Fruit fly (Drosophila melanogaster) Kc167 (cell line): ENCODE results near the gene Sirt2.

Experiments used
- Myc ChIP-seq: fragments of >200 bp; optimal IDR thresholded peaks from 2 replicates; lab custom pipeline; 2017; ENCODE audit warnings: missing external identifiers
- Sin3A ChIP-seq: fragments of >200 bp; optimal IDR thresholded peaks from 2 replicates; lab custom pipeline; 2018; ENCODE audit warnings: missing external identifiers
- h ChIP-seq: fragments of >200 bp; optimal IDR thresholded peaks from 3 replicates; lab custom pipeline; 2018; ENCODE audit warnings: missing external identifiers
- insv ChIP-seq: fragments of >200 bp; optimal IDR thresholded peaks from 3 replicates; lab custom pipeline; 2018; ENCODE audit warnings: missing external identifiers
- psq ChIP-seq: fragments of >200 bp; optimal IDR thresholded peaks from 2 replicates; lab custom pipeline; 2017; ENCODE audit warnings: missing external identifiers
- ttk ChIP-seq: sonication (Bioruptor generic); optimal IDR thresholded peaks from 2 replicates; lab custom pipeline; 2017; ENCODE audit warnings: missing external identifiers

The Sirt2 gene

dm6 chr3R:20291106-20291505 is 37.2 kb upstream of the Sirt2 start:
- TF ChIP-seq h (no peak), insv (lab: Kevin White, UChicago) (no peak), ttk (no peak), Myc (lab: Kevin White, UChicago) (no peak), Sin3A (lab: Kevin White, UChicago) (no peak), psq (lab: Kevin White, UChicago) (no peak)

DNA sequence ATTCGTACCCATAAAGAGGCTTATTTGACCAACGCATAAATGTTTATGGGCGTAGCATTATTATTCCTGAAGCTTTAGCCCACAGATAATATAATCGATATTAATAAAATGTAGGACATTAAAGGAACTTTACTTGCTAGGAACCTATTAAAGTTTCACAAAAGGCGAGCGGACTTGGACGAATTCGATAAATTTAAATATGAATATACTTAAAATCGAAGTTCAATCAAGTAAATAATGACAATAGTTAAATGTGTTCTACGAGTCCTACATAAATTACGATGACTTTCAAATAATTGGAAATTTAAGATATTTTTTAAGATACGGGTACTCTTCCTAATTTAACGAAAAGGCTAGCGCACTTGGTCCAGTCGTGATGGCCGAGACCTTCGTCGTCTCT is 36.7 kb upstream of the Sirt2 start:
- TF ChIP-seq Sin3A (lab: Kevin White, UChicago) (no peak), psq (lab: Kevin White, UChicago) (no peak), Myc (lab: Kevin White, UChicago) (no peak), ttk (no peak), insv (lab: Kevin White, UChicago) (no peak), h (no peak)

- TF ChIP-seq Myc (lab: Kevin White, UChicago) (no peak), Sin3A (lab: Kevin White, UChicago) (no peak), insv (lab: Kevin White, UChicago) (no peak), psq (lab: Kevin White, UChicago) (no peak), h (no peak), ttk (no peak)
Observed at dm6 chr3R:20292030-20292879, 36.0 kb upstream of the Sirt2 start.

- no peak for TF ChIP-seq insv (lab: Kevin White, UChicago)
- TF ChIP-seq ttk = no peak
- TF ChIP-seq h = no peak
- TF ChIP-seq Myc (lab: Kevin White, UChicago) = no peak
- no peak for TF ChIP-seq psq (lab: Kevin White, UChicago)
- no peak for TF ChIP-seq Sin3A (lab: Kevin White, UChicago)
Observed at dm6 chr3R:20292880-20293491, 35.3 kb upstream of the Sirt2 start.

DNA sequence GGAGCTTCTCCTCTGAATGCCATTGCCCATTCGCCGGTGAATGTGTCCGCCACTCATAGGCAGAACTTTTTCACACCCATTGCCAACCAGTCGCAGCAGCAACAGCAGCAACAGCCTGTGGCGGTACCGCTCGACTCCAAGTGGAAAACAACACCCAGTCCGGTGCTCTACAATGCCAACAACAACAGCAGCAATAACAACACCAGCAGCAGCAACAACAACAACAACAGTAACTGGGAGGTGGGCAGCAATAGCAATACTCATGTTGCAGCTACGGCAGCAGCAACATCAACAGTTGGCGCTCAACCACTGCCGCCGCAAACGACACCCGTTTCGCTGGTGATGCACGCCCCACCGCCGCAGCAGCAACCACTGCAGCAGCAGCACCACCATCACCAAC is 34.6 kb upstream of the Sirt2 start:
- TF ChIP-seq ttk = no peak
- TF ChIP-seq insv (lab: Kevin White, UChicago) = no peak
- no peak for TF ChIP-seq Sin3A (lab: Kevin White, UChicago)
- no peak for TF ChIP-seq Myc (lab: Kevin White, UChicago)
- no peak for TF ChIP-seq psq (lab: Kevin White, UChicago)
- no peak for TF ChIP-seq h

dm6 chr3R:20304877-20305276 is 23.4 kb upstream of the Sirt2 start, which contains the start of gene CG4367:
CG4367 (minus strand) TSS chr3R:20304977.
- TF ChIP-seq Myc (lab: Kevin White, UChicago) (no peak), psq (lab: Kevin White, UChicago) (no peak), ttk (no peak), h (no peak), Sin3A (lab: Kevin White, UChicago) (no peak), insv (lab: Kevin White, UChicago) (no peak)

dm6 chr3R:20305852-20306251 is 22.4 kb upstream of the Sirt2 start:
- no peak for TF ChIP-seq ttk
- no peak for TF ChIP-seq h
- TF ChIP-seq insv (lab: Kevin White, UChicago) = no peak
- TF ChIP-seq Sin3A (lab: Kevin White, UChicago) = no peak

DNA sequence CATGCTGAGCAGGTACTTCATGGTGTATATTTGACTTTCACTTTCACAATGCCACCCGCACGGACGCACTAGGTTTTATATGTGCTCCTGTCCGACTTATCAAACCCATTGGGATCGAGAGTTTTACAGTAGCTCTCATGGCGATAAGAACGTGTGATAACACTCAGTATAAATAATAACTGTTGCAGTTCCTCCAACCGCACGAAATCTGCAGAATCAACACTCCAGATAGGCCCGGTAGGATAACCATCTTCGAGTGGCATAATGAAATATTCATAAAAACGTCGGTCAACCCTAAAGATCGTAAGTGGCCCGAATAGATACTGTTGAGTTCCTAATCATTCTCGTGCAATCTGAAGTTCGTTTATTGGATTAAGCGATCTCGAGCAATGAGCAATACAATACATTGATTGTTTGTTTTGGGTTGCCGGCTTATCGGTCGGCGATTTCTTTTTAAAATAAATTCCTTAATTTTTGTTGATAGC is 20.7 kb upstream of the Sirt2 start, which contains the start of gene CG4362:
Gene CG4362 (minus strand): TSS at position 51 of the 485 bp plus-strand sequence.
- TF ChIP-seq insv (lab: Kevin White, UChicago) = no peak
- no peak for TF ChIP-seq Sin3A (lab: Kevin White, UChicago)
- no peak for TF ChIP-seq h

DNA sequence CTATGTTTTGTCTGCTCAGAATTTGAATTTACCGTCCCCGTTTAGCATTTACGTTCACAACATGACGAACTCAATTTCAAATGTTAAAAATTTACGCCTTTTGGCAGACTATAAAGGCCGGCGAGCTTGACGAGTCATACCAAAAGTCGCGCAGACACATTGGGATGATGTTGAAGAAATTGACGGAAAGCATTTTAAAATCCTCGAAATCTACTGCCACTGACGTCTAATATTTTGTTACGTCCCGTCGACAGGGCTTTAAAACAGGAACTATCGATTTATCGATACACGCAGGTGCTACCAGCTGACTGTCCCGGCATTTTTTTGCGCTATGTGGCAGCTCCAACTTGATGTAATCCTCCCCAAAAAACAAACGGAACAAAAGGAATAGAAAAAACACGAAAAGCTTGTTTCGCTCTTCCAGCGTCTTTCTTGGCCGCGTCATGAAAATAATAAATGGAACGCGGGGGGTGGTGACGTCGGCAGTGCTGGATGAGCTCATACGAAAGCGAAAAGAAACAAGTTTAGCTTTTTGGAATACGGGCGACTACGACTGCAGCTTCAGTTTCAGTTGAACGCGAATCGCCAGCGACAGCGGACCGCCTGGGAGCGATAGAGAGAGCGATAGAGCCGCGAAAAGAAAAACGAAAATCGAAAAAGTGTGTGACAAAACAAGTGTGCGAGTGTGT is 19.1 kb upstream of the Sirt2 start, which contains the start of gene Orp8:
Gene Orp8 (plus strand): TSS at position 373 of the 689 bp plus-strand sequence.
- TF ChIP-seq h = no peak
- TF ChIP-seq ttk = no peak
- no peak for TF ChIP-seq psq (lab: Kevin White, UChicago)
- no peak for TF ChIP-seq insv (lab: Kevin White, UChicago)
- no peak for TF ChIP-seq Sin3A (lab: Kevin White, UChicago)
- no peak for TF ChIP-seq Myc (lab: Kevin White, UChicago)

- TF ChIP-seq ttk = no peak
- no peak for TF ChIP-seq psq (lab: Kevin White, UChicago)
- no peak for TF ChIP-seq Myc (lab: Kevin White, UChicago)
- no peak for TF ChIP-seq insv (lab: Kevin White, UChicago)
- TF ChIP-seq Sin3A (lab: Kevin White, UChicago) = no peak
Observed at dm6 chr3R:20309661-20310497, 18.4 kb upstream of the Sirt2 start.

- TF ChIP-seq insv (lab: Kevin White, UChicago) (no peak), ttk (peak; percentile 71)
Observed at dm6 chr3R:20310498-20310822, 17.8 kb upstream of the Sirt2 start.
